Worm (Caenorhabditis elegans) whole organism, L1 larva: ENCODE data around the gene F45D3.4.

Experiments used
- C04F5.9 ChIP-seq: sonication (generic microtip); optimal IDR thresholded peaks from 2 replicates; lab custom pipeline; 2016; ENCODE audit warnings: missing genetic modification characterization, missing compliant biosample characterization
- Y116A8C.19 ChIP-seq: sonication (generic microtip); optimal IDR thresholded peaks from 2 replicates; lab custom pipeline; 2016; ENCODE audit warnings: missing compliant biosample characterization, missing genetic modification characterization, borderline replicate concordance
- alr-1 ChIP-seq: fragments of 200-800 bp; sonication (Bioruptor generic); optimal IDR thresholded peaks from 2 replicates; lab custom pipeline; 2018; ENCODE audit warnings: borderline replicate concordance, mild to moderate bottlenecking, missing genetic modification characterization, missing compliant biosample characterization
- ama-1 ChIP-seq: fragments of 150-350 bp; optimal IDR thresholded peaks from 2 replicates; lab custom pipeline; 2014
- ceh-8 ChIP-seq: fragments of 200-800 bp; sonication (Bioruptor generic); optimal IDR thresholded peaks from 2 replicates; lab custom pipeline; 2018; ENCODE audit warnings: mild to moderate bottlenecking, missing genetic modification characterization, moderate library complexity, missing compliant biosample characterization
- ceh-82 ChIP-seq, 3 experiments: fragments of 150-350 bp in 1 of 3; sonication (generic microtip) in 2 of 3; optimal IDR thresholded peaks; 2 replicates each; lab custom pipeline; 2014 to 2017; ENCODE audit warnings: missing biosample characterization in 3 of 3, missing genetic modification characterization in 3 of 3
- dsc-1 ChIP-seq: sonication (generic microtip); optimal IDR thresholded peaks from 2 replicates; lab custom pipeline; 2016; ENCODE audit warnings: mild to moderate bottlenecking, missing genetic modification characterization, missing compliant biosample characterization
- efl-3 ChIP-seq: fragments of 200-800 bp; sonication (Bioruptor generic); optimal IDR thresholded peaks from 2 replicates; lab custom pipeline; 2018; ENCODE audit warnings: mild to moderate bottlenecking, missing genetic modification characterization, missing compliant biosample characterization
- egl-13 ChIP-seq: sonication (generic microtip); optimal IDR thresholded peaks from 2 replicates; lab custom pipeline; 2016; ENCODE audit warnings: missing genotype, missing genetic modification reagents, missing genetic modification characterization, missing compliant biosample characterization
- egl-27 ChIP-seq, 2 experiments: fragments of 150-350 bp in 1 of 2; sonication (generic microtip); optimal IDR thresholded peaks; 3 replicates each; lab custom pipeline; 2017 to 2018; ENCODE audit warnings: missing biosample characterization in 2 of 2, missing genetic modification characterization in 2 of 2, missing genetic modification reagents in 2 of 2
- elt-2 ChIP-seq: sonication (generic microtip); optimal IDR thresholded peaks from 2 replicates; lab custom pipeline; 2016; ENCODE audit warnings: missing genetic modification characterization, mild to moderate bottlenecking, inconsistent platforms, missing compliant biosample characterization, missing genetic modification reagents
- elt-3 ChIP-seq, 6 experiments: fragments of 150-350 bp in 1 of 6; sonication (generic microtip); optimal IDR thresholded peaks; 2 replicates each; lab custom pipeline; 2017 to 2018; ENCODE audit warnings: missing biosample characterization in 6 of 6, missing genetic modification characterization in 6 of 6, inconsistent platforms in 1 of 6
- ets-5 ChIP-seq: fragments of 200-800 bp; sonication (Bioruptor generic); IDR thresholded peaks from 2 replicates; pipeline ENCODE4 v1.3.6; 2022; ENCODE audit warnings: missing genetic modification characterization, missing compliant biosample characterization
- fkh-4 ChIP-seq: sonication (generic microtip); optimal IDR thresholded peaks from 2 replicates; lab custom pipeline; 2016; ENCODE audit warnings: missing compliant biosample characterization, missing genetic modification characterization, borderline replicate concordance
- fkh-8 ChIP-seq: sonication (generic microtip); optimal IDR thresholded peaks from 2 replicates; lab custom pipeline; 2016; ENCODE audit warnings: mild to moderate bottlenecking, missing genetic modification characterization, missing compliant biosample characterization
- fos-1 ChIP-seq: fragments of 150-350 bp; optimal IDR thresholded peaks from 2 replicates; lab custom pipeline; 2014; ENCODE audit warnings: missing biosample characterization, missing genetic modification characterization
- grh-1 ChIP-seq: fragments of 200-800 bp; sonication (Bioruptor generic); IDR thresholded peaks from 2 replicates; pipeline ENCODE4 v1.3.6; 2022; ENCODE audit warnings: missing genetic modification reagents, missing genetic modification characterization, missing compliant biosample characterization
- hlh-17 ChIP-seq: fragments of 200-800 bp; sonication (Bioruptor generic); optimal IDR thresholded peaks from 2 replicates; lab custom pipeline; 2018; ENCODE audit warnings: missing genetic modification characterization, mild to moderate bottlenecking, missing compliant biosample characterization, moderate library complexity, borderline replicate concordance
- jun-1 ChIP-seq: fragments of 150-350 bp; optimal IDR thresholded peaks from 2 replicates; lab custom pipeline; 2014; ENCODE audit warnings: missing biosample characterization, missing genetic modification reagents, missing genetic modification characterization
- lin-13 ChIP-seq: fragments of 150-350 bp; optimal IDR thresholded peaks from 2 replicates; lab custom pipeline; 2014; ENCODE audit warnings: missing biosample characterization, missing genetic modification reagents, missing genetic modification characterization
- lin-39 ChIP-seq: fragments of 150-350 bp; optimal IDR thresholded peaks from 2 replicates; lab custom pipeline; 2014; ENCODE audit warnings: missing biosample characterization, missing genetic modification reagents, missing genetic modification characterization
- lir-3 ChIP-seq: sonication (generic microtip); optimal IDR thresholded peaks from 2 replicates; lab custom pipeline; 2016; ENCODE audit warnings: mild to moderate bottlenecking, missing genetic modification characterization, moderate library complexity, missing compliant biosample characterization; ENCODE audit not compliant: poor library complexity
- mef-2 ChIP-seq: fragments of 150-350 bp; optimal IDR thresholded peaks from 2 replicates; lab custom pipeline; 2014; ENCODE audit warnings: missing biosample characterization, missing genetic modification characterization
- nhr-11 ChIP-seq: fragments of 150-350 bp; optimal IDR thresholded peaks from 2 replicates; lab custom pipeline; 2014; ENCODE audit warnings: missing biosample characterization, missing genetic modification characterization
- nhr-28 ChIP-seq: fragments of 150-350 bp; optimal IDR thresholded peaks from 2 replicates; lab custom pipeline; 2014; ENCODE audit warnings: missing biosample characterization, missing genetic modification characterization
- nhr-47 ChIP-seq: sonication (generic microtip); optimal IDR thresholded peaks from 2 replicates; lab custom pipeline; 2016; ENCODE audit warnings: mild to moderate bottlenecking, missing genetic modification characterization, moderate library complexity, missing compliant biosample characterization
- nhr-71 ChIP-seq: sonication (generic microtip); optimal IDR thresholded peaks from 2 replicates; lab custom pipeline; 2016; ENCODE audit warnings: mild to moderate bottlenecking, missing genetic modification characterization, moderate library complexity, missing compliant biosample characterization
- nhr-77 ChIP-seq: fragments of 150-350 bp; optimal IDR thresholded peaks from 2 replicates; lab custom pipeline; 2014; ENCODE audit warnings: missing biosample characterization, missing genetic modification characterization
- pag-3 ChIP-seq: sonication (generic microtip); optimal IDR thresholded peaks from 2 replicates; lab custom pipeline; 2017; ENCODE audit warnings: missing genetic modification characterization, mild to moderate bottlenecking, missing compliant biosample characterization, antibody characterized with exemption, borderline replicate concordance; ENCODE audit not compliant: insufficient read depth
- pax-3 ChIP-seq: fragments of 200-800 bp; sonication (Bioruptor generic); optimal IDR thresholded peaks from 2 replicates; lab custom pipeline; 2018; ENCODE audit warnings: mild to moderate bottlenecking, missing genetic modification characterization, moderate library complexity, missing compliant biosample characterization
- rnt-1 ChIP-seq: sonication (generic microtip); optimal IDR thresholded peaks from 2 replicates; lab custom pipeline; 2016; ENCODE audit warnings: mild to moderate bottlenecking, missing genetic modification characterization, moderate library complexity, missing compliant biosample characterization
- snpc-4 ChIP-seq: fragments of 150-350 bp; optimal IDR thresholded peaks from 2 replicates; lab custom pipeline; 2014; ENCODE audit warnings: missing biosample characterization, missing genetic modification characterization
- tlp-1 ChIP-seq: fragments of 150-350 bp; optimal IDR thresholded peaks from 2 replicates; lab custom pipeline; 2014; ENCODE audit warnings: missing biosample characterization, missing genetic modification characterization
- unc-86 ChIP-seq: sonication (generic microtip); optimal IDR thresholded peaks from 2 replicates; lab custom pipeline; 2016; ENCODE audit warnings: missing genetic modification characterization, missing compliant biosample characterization
- zag-1 ChIP-seq: fragments of 150-350 bp; optimal IDR thresholded peaks from 2 replicates; lab custom pipeline; 2014; ENCODE audit warnings: missing biosample characterization, missing genetic modification characterization

The F45D3.4 gene

DNA sequence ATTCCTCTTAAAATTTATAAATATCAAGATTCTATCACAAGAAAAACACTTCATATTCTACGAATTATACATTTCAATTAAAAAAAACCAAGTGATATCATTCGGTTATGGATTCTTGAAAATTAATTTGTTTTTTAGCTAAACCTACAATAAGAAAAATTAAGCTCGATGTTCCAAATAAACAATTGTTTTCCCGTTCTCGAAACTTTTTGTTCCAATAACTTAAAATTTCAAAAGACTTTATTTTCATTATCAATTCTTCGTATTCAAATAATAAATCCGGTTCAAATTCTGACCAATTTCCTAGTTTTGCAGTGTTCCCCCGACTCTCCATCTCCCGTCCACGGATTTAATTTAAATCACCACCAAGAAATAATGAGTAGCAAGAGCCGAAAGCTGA lies 26.3 kb upstream of the F45D3.4 start, which contains the start of gene E02A10.3:
Gene E02A10.3, plus strand, starts transcription at position 301 of the 400 bp plus-strand sequence.
- no peak for TF ChIP-seq nhr-28 (tag; lab: Kevin White, UChicago)
- TF ChIP-seq elt-3 (tag; optimal IDR thresholded peaks at IDR 0.05; lab: Kevin White, UChicago) = no peak
- no peak for TF ChIP-seq nhr-71 (tag; lab: Kevin White, UChicago)
- TF ChIP-seq ceh-82 (tag; optimal IDR thresholded peaks at IDR 0.05; lab: Kevin White, UChicago) = no peak
- TF ChIP-seq C04F5.9 (tag; lab: Kevin White, UChicago) = no peak
- no peak for TF ChIP-seq fos-1
- no peak for TF ChIP-seq nhr-11 (tag; lab: Kevin White, UChicago)
- no peak for TF ChIP-seq elt-2 (tag; lab: Kevin White, UChicago)
- TF ChIP-seq hlh-17 (GFP tag; lab: Kevin White, UChicago) = no peak
- no peak for TF ChIP-seq lin-39 (tag; lab: Kevin White, UChicago)
- TF ChIP-seq rnt-1 (tag; lab: Kevin White, UChicago) = no peak
- TF ChIP-seq alr-1 = no peak
- no peak for TF ChIP-seq lir-3

DNA sequence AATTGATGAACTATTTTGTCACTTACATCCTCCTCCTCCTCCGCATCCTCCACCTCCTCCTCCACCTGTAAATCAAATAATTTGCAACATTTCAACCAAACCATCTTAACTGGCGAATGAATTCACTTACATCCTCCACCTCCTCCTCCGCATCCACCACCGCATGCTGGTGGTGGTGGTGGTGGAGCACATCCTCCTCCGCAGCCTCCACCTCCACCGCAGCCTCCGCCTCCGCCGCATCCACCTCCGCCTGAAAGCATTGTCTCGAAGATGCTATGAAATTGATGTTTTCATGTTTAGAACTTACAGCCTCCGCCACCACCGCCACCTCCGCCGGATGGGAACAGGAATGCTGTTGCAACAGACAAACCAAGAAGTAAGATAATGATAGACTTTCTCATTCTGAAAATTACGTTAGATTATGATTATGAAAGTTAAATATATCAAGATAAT lies 23.5 kb upstream of the F45D3.4 start, which contains the start of gene grl-23:
Gene grl-23, minus strand, starts transcription at position 403 of the 453 bp plus-strand sequence.
- no peak for TF ChIP-seq rnt-1 (tag; lab: Kevin White, UChicago)
- TF ChIP-seq Y116A8C.19 (tag; lab: Kevin White, UChicago) = no peak
- TF ChIP-seq nhr-77 (tag; lab: Kevin White, UChicago) = no peak
- no peak for TF ChIP-seq ceh-82 (tag; optimal IDR thresholded peaks at IDR 0.05; lab: Kevin White, UChicago)
- TF ChIP-seq egl-27 (tag; optimal IDR thresholded peaks at IDR 0.05; lab: Kevin White, UChicago) = no peak
- TF ChIP-seq nhr-47 (tag; lab: Kevin White, UChicago) = no peak
- TF ChIP-seq ama-1 (lab: Kevin White, UChicago) = no peak
- no peak for TF ChIP-seq elt-2 (tag; lab: Kevin White, UChicago)
- no peak for TF ChIP-seq zag-1 (tag; lab: Kevin White, UChicago)
- no peak for TF ChIP-seq grh-1 (GFP tag; lab: Robert Waterston, UW)
- TF ChIP-seq unc-86 (tag; lab: Kevin White, UChicago) = no peak
- no peak for TF ChIP-seq pag-3
- TF ChIP-seq fos-1 = no peak
- TF ChIP-seq elt-3 (tag; optimal IDR thresholded peaks at IDR 0.05; lab: Kevin White, UChicago) = no peak
- no peak for TF ChIP-seq C04F5.9 (tag; lab: Kevin White, UChicago)
- no peak for TF ChIP-seq ets-5
- TF ChIP-seq jun-1 = no peak

DNA sequence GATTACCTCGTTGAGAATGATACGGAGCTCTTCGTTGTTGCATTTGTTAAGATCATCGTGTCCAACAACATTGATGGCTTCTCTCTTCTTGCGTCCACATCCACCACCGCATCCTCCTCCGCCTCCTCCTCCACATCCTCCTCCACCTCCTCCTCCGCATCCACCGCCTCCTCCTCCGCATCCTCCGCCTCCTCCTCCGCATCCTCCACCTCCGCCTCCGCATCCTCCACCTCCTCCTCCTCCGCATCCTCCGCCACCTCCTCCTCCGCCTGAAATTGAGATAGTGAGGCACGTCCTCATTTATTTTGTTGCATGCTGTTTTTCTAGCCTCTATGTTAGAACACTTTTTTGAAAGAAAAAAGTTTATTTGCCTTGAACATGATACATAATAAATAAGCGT lies 22.9 kb upstream of the F45D3.4 start:
- TF ChIP-seq ceh-8 (GFP tag; lab: Kevin White, UChicago) (peak; percentile 68), nhr-47 (tag; lab: Kevin White, UChicago) (no peak)

DNA sequence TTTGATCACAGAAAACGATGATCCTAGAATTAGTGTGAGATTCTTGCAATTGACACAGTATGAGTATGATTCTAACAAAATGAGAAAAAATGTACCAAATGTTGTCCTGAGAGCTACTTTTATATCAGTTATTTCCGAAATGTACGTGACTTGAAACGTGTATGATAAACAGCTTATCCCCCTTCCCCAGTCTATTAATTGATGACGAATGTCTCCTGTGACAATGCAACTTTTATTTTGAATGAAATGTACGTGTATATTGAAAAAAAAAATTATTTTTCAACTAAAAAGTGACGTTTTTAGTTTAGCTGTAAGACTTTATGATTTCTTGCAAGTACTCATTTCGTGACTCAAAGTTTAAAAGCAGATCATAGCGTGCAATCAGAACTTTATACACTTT lies 17.3 kb upstream of the F45D3.4 start:
- TF ChIP-seq fkh-8 (peak; percentile 42), dsc-1 (tag; lab: Kevin White, UChicago) (peak; percentile 69), nhr-47 (tag; lab: Kevin White, UChicago) (no peak), pax-3 (peak; percentile 60)

DNA sequence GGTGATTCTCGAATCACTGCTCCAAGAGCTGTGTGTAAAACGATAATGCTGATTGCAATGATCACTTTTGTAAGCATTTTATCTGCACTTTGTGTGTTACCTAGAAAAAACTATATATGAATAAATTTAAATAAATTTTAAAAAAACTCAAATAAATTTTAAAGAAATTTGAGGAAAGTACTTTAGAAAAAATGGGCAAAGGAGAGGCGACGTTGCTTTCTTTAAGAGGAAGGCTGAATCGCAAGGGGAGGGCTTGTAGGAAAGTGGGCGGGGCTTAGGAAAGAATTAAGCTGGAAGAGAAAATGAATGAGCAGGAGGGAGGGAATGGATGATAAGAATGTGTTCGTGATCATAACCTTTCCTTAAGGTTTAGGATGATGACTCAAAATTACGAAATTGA lies 14.9 kb upstream of the F45D3.4 start, which contains the start of gene E02A10.4:
Gene E02A10.4, minus strand, starts transcription at position 101 of the 400 bp plus-strand sequence.
- TF ChIP-seq snpc-4 (no peak), elt-2 (tag; lab: Kevin White, UChicago) (no peak), nhr-77 (tag; lab: Kevin White, UChicago) (no peak), efl-3 (GFP tag; lab: Kevin White, UChicago) (no peak), C04F5.9 (tag; lab: Kevin White, UChicago) (no peak), ama-1 (lab: Kevin White, UChicago) (no peak), lin-13 (no peak), fkh-4 (tag; lab: Kevin White, UChicago) (no peak), tlp-1 (tag; lab: Kevin White, UChicago) (no peak), mef-2 (tag; lab: Kevin White, UChicago) (no peak), nhr-28 (tag; lab: Kevin White, UChicago) (no peak), nhr-11 (tag; lab: Kevin White, UChicago) (no peak), egl-13 (tag; lab: Kevin White, UChicago) (no peak), ets-5 (no peak)
- TF ChIP-seq, all 84 proteins: peak for 0
